Worm (Caenorhabditis elegans) whole organism, late embryonic: ENCODE measurements around the gene hlh-33.

ENCODE experiments used
- K02D7.2 ChIP-seq: sonication (generic microtip); optimal IDR thresholded peaks from 2 replicates; lab custom pipeline; 2017; ENCODE audit warnings: mild to moderate bottlenecking, missing genetic modification characterization, missing compliant biosample characterization
- Y22D7AL.16 ChIP-seq: sonication (generic microtip); optimal IDR thresholded peaks from 2 replicates; lab custom pipeline; 2016; ENCODE audit warnings: missing genetic modification characterization, missing compliant biosample characterization
- ahr-1 ChIP-seq: sonication (generic microtip); optimal IDR thresholded peaks from 2 replicates; lab custom pipeline; 2016; ENCODE audit warnings: missing genetic modification characterization, missing compliant biosample characterization
- ceh-14 ChIP-seq: sonication (generic microtip); optimal IDR thresholded peaks from 2 replicates; lab custom pipeline; 2016; ENCODE audit warnings: missing genotype, missing genetic modification characterization, missing compliant biosample characterization
- ceh-30 ChIP-seq: fragments of 150-350 bp; optimal IDR thresholded peaks from 2 replicates; lab custom pipeline; 2014; ENCODE audit warnings: missing biosample characterization, missing genetic modification characterization
- ceh-31 ChIP-seq: sonication (generic microtip); optimal IDR thresholded peaks from 2 replicates; lab custom pipeline; 2016; ENCODE audit warnings: missing genetic modification characterization, missing compliant biosample characterization
- ceh-34 ChIP-seq: sonication (generic microtip); optimal IDR thresholded peaks from 2 replicates; lab custom pipeline; 2016; ENCODE audit warnings: mild to moderate bottlenecking, missing genetic modification characterization, missing compliant biosample characterization
- ceh-48 ChIP-seq: sonication (generic microtip); optimal IDR thresholded peaks from 2 replicates; lab custom pipeline; 2016; ENCODE audit warnings: missing genetic modification characterization, inconsistent platforms, missing compliant biosample characterization
- ceh-6 ChIP-seq: fragments of 200-800 bp; sonication (Bioruptor generic); optimal IDR thresholded peaks from 2 replicates; lab custom pipeline; 2018; ENCODE audit warnings: mild to moderate bottlenecking, missing genetic modification characterization, missing compliant biosample characterization
- ceh-9 ChIP-seq: sonication (generic microtip); optimal IDR thresholded peaks from 2 replicates; lab custom pipeline; 2016; ENCODE audit warnings: mild to moderate bottlenecking, missing genetic modification characterization, inconsistent platforms, missing compliant biosample characterization
- che-1 ChIP-seq: sonication (generic microtip); optimal IDR thresholded peaks from 2 replicates; lab custom pipeline; 2016; ENCODE audit warnings: mild to moderate bottlenecking, missing genetic modification characterization, missing compliant biosample characterization
- dve-1 ChIP-seq: sonication (generic microtip); optimal IDR thresholded peaks from 2 replicates; lab custom pipeline; 2017; ENCODE audit warnings: antibody characterized with exemption, mild to moderate bottlenecking, missing genetic modification characterization, missing compliant biosample characterization
- eyg-1 ChIP-seq: sonication (generic microtip); optimal IDR thresholded peaks from 2 replicates; lab custom pipeline; 2016; ENCODE audit warnings: missing genotype, missing genetic modification characterization, missing compliant biosample characterization
- fkh-10 ChIP-seq: fragments of 150-350 bp; optimal IDR thresholded peaks from 2 replicates; lab custom pipeline; 2014; ENCODE audit warnings: missing biosample characterization, missing genetic modification reagents, missing genetic modification characterization
- fkh-6 ChIP-seq: sonication (generic microtip); optimal IDR thresholded peaks from 2 replicates; lab custom pipeline; 2016; ENCODE audit warnings: missing genetic modification characterization, missing compliant biosample characterization
- hlh-13 ChIP-seq: fragments of 200-800 bp; sonication (Bioruptor generic); optimal IDR thresholded peaks from 2 replicates; lab custom pipeline; 2018; ENCODE audit warnings: mild to moderate bottlenecking, missing genetic modification characterization, missing compliant biosample characterization
- hlh-15 ChIP-seq: sonication (generic microtip); optimal IDR thresholded peaks from 2 replicates; lab custom pipeline; 2016; ENCODE audit warnings: missing genetic modification characterization, missing compliant biosample characterization
- lim-6 ChIP-seq: sonication (generic microtip); optimal IDR thresholded peaks from 2 replicates; lab custom pipeline; 2016; ENCODE audit warnings: missing genetic modification characterization, missing compliant biosample characterization
- lin-11 ChIP-seq: fragments of 200-800 bp; sonication (Bioruptor generic); optimal IDR thresholded peaks from 2 replicates; lab custom pipeline; 2018; ENCODE audit warnings: mild to moderate bottlenecking, missing genetic modification characterization, missing compliant biosample characterization
- madf-2 ChIP-seq: sonication (generic microtip); optimal IDR thresholded peaks from 2 replicates; lab custom pipeline; 2017; ENCODE audit warnings: missing genetic modification characterization, missing compliant biosample characterization
- nfya-1 ChIP-seq: sonication (generic microtip); optimal IDR thresholded peaks from 2 replicates; lab custom pipeline; 2017; ENCODE audit warnings: missing genetic modification characterization, mild to moderate bottlenecking, missing compliant biosample characterization, antibody characterized with exemption, moderate library complexity
- npax-4 ChIP-seq: sonication (generic microtip); optimal IDR thresholded peaks from 2 replicates; lab custom pipeline; 2016; ENCODE audit warnings: missing genetic modification characterization, missing compliant biosample characterization
- odd-2 ChIP-seq: sonication (generic microtip); optimal IDR thresholded peaks from 2 replicates; lab custom pipeline; 2017; ENCODE audit warnings: antibody characterized with exemption, mild to moderate bottlenecking, missing genetic modification characterization, missing compliant biosample characterization
- pag-3 ChIP-seq: sonication (generic microtip); optimal IDR thresholded peaks from 2 replicates; lab custom pipeline; 2016; ENCODE audit warnings: missing compliant biosample characterization, missing genetic modification characterization, borderline replicate concordance
- pat-9 ChIP-seq: fragments of 200-800 bp; sonication (Bioruptor generic); optimal IDR thresholded peaks from 2 replicates; lab custom pipeline; 2018; ENCODE audit warnings: mild to moderate bottlenecking, missing genetic modification characterization, moderate library complexity, missing compliant biosample characterization
- pha-4 ChIP-seq: fragments of 150-350 bp; optimal IDR thresholded peaks from 2 replicates; lab custom pipeline; 2018; ENCODE audit warnings: missing biosample characterization, missing genetic modification reagents, missing genetic modification characterization
- pqm-1 ChIP-seq: sonication (generic microtip); optimal IDR thresholded peaks from 2 replicates; lab custom pipeline; 2016; ENCODE audit warnings: missing genetic modification characterization, missing compliant biosample characterization
- rnt-1 ChIP-seq: sonication (generic microtip); optimal IDR thresholded peaks from 2 replicates; lab custom pipeline; 2016; ENCODE audit warnings: missing genetic modification characterization, missing compliant biosample characterization
- sox-2 ChIP-seq: fragments of 200-800 bp; sonication (Bioruptor generic); IDR thresholded peaks from 2 replicates; pipeline ENCODE4 v1.3.6; 2022; ENCODE audit warnings: missing genetic modification reagents, missing genetic modification characterization, missing compliant biosample characterization
- sox-4 ChIP-seq: sonication (generic microtip); optimal IDR thresholded peaks from 2 replicates; lab custom pipeline; 2017; ENCODE audit warnings: mild to moderate bottlenecking, missing genetic modification characterization, inconsistent platforms, missing compliant biosample characterization
- syd-9 ChIP-seq: sonication (generic microtip); optimal IDR thresholded peaks from 2 replicates; lab custom pipeline; 2016; ENCODE audit warnings: mild to moderate bottlenecking, missing genetic modification characterization, moderate library complexity, missing compliant biosample characterization
- tbx-2 ChIP-seq: sonication (generic microtip); optimal IDR thresholded peaks from 2 replicates; lab custom pipeline; 2016; ENCODE audit warnings: missing genetic modification characterization, missing compliant biosample characterization
- tbx-7 ChIP-seq: sonication (generic microtip); optimal IDR thresholded peaks from 2 replicates; lab custom pipeline; 2016; ENCODE audit warnings: missing genotype, missing genetic modification characterization, missing compliant biosample characterization
- ttx-3 ChIP-seq: sonication (generic microtip); optimal IDR thresholded peaks from 2 replicates; lab custom pipeline; 2016; ENCODE audit warnings: missing genetic modification reagents, missing genetic modification characterization, missing compliant biosample characterization
- ztf-16 ChIP-seq: sonication (generic microtip); optimal IDR thresholded peaks from 2 replicates; lab custom pipeline; 2017; ENCODE audit warnings: missing genetic modification characterization, missing compliant biosample characterization

Gene hlh-33

ce11 chrIII:1859532-1859931, 4.3 kb downstream of the hlh-33 start, which contains the start of gene ddp-1 (continued):
- TF ChIP-seq K02D7.2 (peak; percentile 56), ceh-34 (tag; lab: Kevin White, UChicago) (peak; percentile 66), ztf-16 (tag; lab: Kevin White, UChicago) (peak; percentile 80), ceh-9 (no peak), hlh-15 (tag; lab: Kevin White, UChicago) (peak; percentile 59), sox-2 (GFP tag; lab: Robert Waterston, UW) (no peak), che-1 (tag; lab: Kevin White, UChicago) (peak; percentile 78), ceh-31 (tag; lab: Kevin White, UChicago) (peak; percentile 64), fkh-10 (peak; percentile 40), fkh-6 (peak; percentile 13), syd-9 (no peak), ceh-14 (tag; lab: Kevin White, UChicago) (peak; percentile 94), npax-4 (peak; percentile 55), madf-2 (peak; percentile 78), tbx-7 (tag; lab: Kevin White, UChicago) (no peak), eyg-1 (tag; lab: Kevin White, UChicago) (peak; percentile 26), ceh-48 (tag; lab: Kevin White, UChicago) (peak; percentile 60), pat-9 (tag; lab: Kevin White, UChicago) (peak; percentile 78), hlh-13 (GFP tag; lab: Kevin White, UChicago) (no peak), ceh-6 (GFP tag; lab: Kevin White, UChicago) (peak; percentile 39), pha-4 (tag; lab: Kevin White, UChicago) (no peak), ttx-3 (tag; lab: Kevin White, UChicago) (peak; percentile 77), Y22D7AL.16 (tag; lab: Kevin White, UChicago) (peak; percentile 68), ahr-1 (tag; lab: Kevin White, UChicago) (no peak), pqm-1 (tag; lab: Kevin White, UChicago) (peak; percentile 16)

ce11 chrIII:1860129-1860528, 4.9 kb downstream of the hlh-33 start, which contains the start of gene ttc-7:
ttc-7 (plus strand) TSS chrIII:1860429.
- TF ChIP-seq syd-9 (no peak), odd-2 (no peak), ceh-6 (GFP tag; lab: Kevin White, UChicago) (no peak), tbx-2 (tag; lab: Kevin White, UChicago) (no peak)

- TF ChIP-seq ceh-6 (GFP tag; lab: Kevin White, UChicago) (no peak), Y22D7AL.16 (tag; lab: Kevin White, UChicago) (no peak), odd-2 (no peak), fkh-6 (no peak), ceh-48 (tag; lab: Kevin White, UChicago) (peak; percentile 87), madf-2 (no peak), tbx-7 (tag; lab: Kevin White, UChicago) (no peak)
Observed at ce11 chrIII:1876267-1876865, 21.2 kb downstream of the hlh-33 start.

ce11 chrIII:1877189-1877588, 22.0 kb downstream of the hlh-33 start:
- TF ChIP-seq rnt-1 (tag; lab: Kevin White, UChicago): no peak
- TF ChIP-seq sox-4 (tag; lab: Kevin White, UChicago): no peak
- peak; percentile 5 for TF ChIP-seq K02D7.2

- TF ChIP-seq pag-3 (tag; lab: Kevin White, UChicago) (no peak), lin-11 (tag; lab: Kevin White, UChicago) (no peak), ceh-6 (GFP tag; lab: Kevin White, UChicago) (no peak), ceh-30 (tag; lab: Kevin White, UChicago) (no peak), nfya-1 (no peak), pha-4 (tag; lab: Kevin White, UChicago) (no peak), ceh-31 (tag; lab: Kevin White, UChicago) (no peak), dve-1 (no peak), lim-6 (tag; lab: Kevin White, UChicago) (no peak)
- TF ChIP-seq, all 69 proteins: peak for 0
Observed at ce11 chrIII:1878065-1878464, 22.9 kb downstream of the hlh-33 start, which contains the start of gene smi-1. smi-1 (plus strand) TSS chrIII:1878365.
